Fruit fly (Drosophila melanogaster) whole organism, wandering third instar larva: ENCODE results near the gene Taf6.
A peak's percentile ranks its signal among the peaks of the same experiment; 100 is the strongest.

Source experiments
- Abd-B ChIP-seq: fragments of >200 bp; optimal IDR thresholded peaks from 2 replicates; lab custom pipeline; 2017; ENCODE audit warnings: missing biosample characterization, missing genetic modification characterization
- CG32264 ChIP-seq: fragments of 200-800 bp; sonication (Bioruptor generic); optimal IDR thresholded peaks from 2 replicates; lab custom pipeline; 2016; ENCODE audit warnings: missing biosample characterization, missing genetic modification characterization
- CG9705 ChIP-seq: fragments of 200-800 bp; sonication (Bioruptor generic); optimal IDR thresholded peaks from 2 replicates; lab custom pipeline; 2018; ENCODE audit warnings: missing biosample characterization, mild to moderate bottlenecking, missing genetic modification characterization
- Dfd ChIP-seq: fragments of >200 bp; optimal IDR thresholded peaks from 2 replicates; lab custom pipeline; 2017; ENCODE audit warnings: missing biosample characterization, missing genetic modification characterization
- Dif ChIP-seq: fragments of 200-275, 200-300 bp; sonication (Bioruptor generic); optimal IDR thresholded peaks from 2 replicates; lab custom pipeline; 2018; ENCODE audit warnings: missing biosample characterization, missing genetic modification characterization; ENCODE audit not compliant: partially characterized antibody
- Hr78 ChIP-seq: fragments of >200 bp; optimal IDR thresholded peaks from 2 replicates; lab custom pipeline; 2017; ENCODE audit warnings: missing biosample characterization, missing genetic modification characterization
- Hr83 ChIP-seq: fragments of 200-300 bp; sonication (Bioruptor generic); optimal IDR thresholded peaks from 2 replicates; lab custom pipeline; 2016; ENCODE audit warnings: missing biosample characterization, mild to moderate bottlenecking, missing genetic modification characterization, moderate library complexity; ENCODE audit not compliant: poor library complexity, severe bottlenecking
- Jra ChIP-seq: sonication (Bioruptor generic); optimal IDR thresholded peaks from 2 replicates; lab custom pipeline; 2016; ENCODE audit warnings: missing biosample characterization, missing genetic modification characterization
- Mio ChIP-seq: sonication (Bioruptor generic); optimal IDR thresholded peaks from 2 replicates; lab custom pipeline; 2016; ENCODE audit warnings: missing biosample characterization, missing genetic modification characterization
- Myc ChIP-seq: fragments of >200 bp; optimal IDR thresholded peaks from 2 replicates; lab custom pipeline; 2017
- N ChIP-seq: fragments of >200 bp; optimal IDR thresholded peaks from 2 replicates; lab custom pipeline; 2018; ENCODE audit warnings: missing biosample characterization, missing external identifiers, missing genetic modification characterization
- Rel ChIP-seq, 2 experiments: fragments of 200-800 bp; sonication (Bioruptor generic) in 1 of 2; optimal IDR thresholded peaks; 2 replicates in 1 of 2; 3 replicates in 1 of 2; lab custom pipeline; 2016 to 2019; ENCODE audit warnings: mild to moderate bottlenecking in 2 of 2, missing biosample characterization in 2 of 2, missing genetic modification characterization in 2 of 2, moderate library complexity in 1 of 2
- Sp1 ChIP-seq: fragments of 200-800 bp; sonication (Bioruptor generic); optimal IDR thresholded peaks from 3 replicates; lab custom pipeline; 2019; ENCODE audit warnings: missing biosample characterization, mild to moderate bottlenecking, missing genetic modification characterization, moderate library complexity
- Vsx2 ChIP-seq: fragments of 200-300, 225-300 bp; sonication (Bioruptor generic); optimal IDR thresholded peaks from 2 replicates; lab custom pipeline; 2018; ENCODE audit warnings: missing biosample characterization, missing genetic modification characterization; ENCODE audit not compliant: partially characterized antibody
- br ChIP-seq: fragments of 200-800 bp; sonication (Bioruptor generic); optimal IDR thresholded peaks from 2 replicates; lab custom pipeline; 2016; ENCODE audit warnings: missing biosample characterization, missing genetic modification characterization
- brk ChIP-seq: fragments of 200-800 bp; sonication (Bioruptor generic); optimal IDR thresholded peaks from 2 replicates; lab custom pipeline; 2016; ENCODE audit warnings: missing biosample characterization, mild to moderate bottlenecking, missing genetic modification characterization
- dl ChIP-seq, 2 experiments: fragments of 175-275, 200-275 bp in 1 of 2; fragments of 200-275 bp in 1 of 2; sonication (Bioruptor generic); optimal IDR thresholded peaks; lab custom pipeline; 2018; ENCODE audit warnings: mild to moderate bottlenecking in 2 of 2, missing biosample characterization in 2 of 2, missing genetic modification characterization in 2 of 2, moderate library complexity in 2 of 2; ENCODE audit not compliant: partially characterized antibody in 2 of 2, insufficient read depth in 1 of 2
- dmrt93B ChIP-seq: fragments of 200-800 bp; sonication (Bioruptor generic); optimal IDR thresholded peaks from 2 replicates; lab custom pipeline; 2018; ENCODE audit warnings: missing biosample characterization, mild to moderate bottlenecking, missing genetic modification characterization
- dsf ChIP-seq: sonication (Bioruptor generic); optimal IDR thresholded peaks from 2 replicates; lab custom pipeline; 2016; ENCODE audit warnings: missing biosample characterization, missing genetic modification characterization, borderline replicate concordance
- ey ChIP-seq: fragments of 200-800 bp; sonication (Bioruptor generic); optimal IDR thresholded peaks from 2 replicates; lab custom pipeline; 2016; ENCODE audit warnings: missing biosample characterization, missing genetic modification characterization
- fru ChIP-seq: fragments of 200-800 bp; sonication (Bioruptor generic); optimal IDR thresholded peaks from 3 replicates; lab custom pipeline; 2016; ENCODE audit warnings: missing biosample characterization, mild to moderate bottlenecking, missing genetic modification characterization
- h ChIP-seq: fragments of 200-800 bp; sonication (Bioruptor generic); optimal IDR thresholded peaks from 3 replicates; lab custom pipeline; 2016; ENCODE audit warnings: missing biosample characterization, mild to moderate bottlenecking, missing genetic modification characterization
- lola ChIP-seq: fragments of >200 bp; optimal IDR thresholded peaks from 2 replicates; lab custom pipeline; 2017; ENCODE audit warnings: missing biosample characterization, missing genetic modification characterization
- pan ChIP-seq: fragments of >200 bp; optimal IDR thresholded peaks from 2 replicates; lab custom pipeline; 2017
- psq ChIP-seq: fragments of 200-800 bp; sonication (Bioruptor generic); optimal IDR thresholded peaks from 3 replicates; lab custom pipeline; 2017; ENCODE audit warnings: missing biosample characterization, mild to moderate bottlenecking, missing genetic modification characterization, moderate library complexity
- sage ChIP-seq: fragments of 200-800 bp; sonication (Bioruptor generic); optimal IDR thresholded peaks from 2 replicates; lab custom pipeline; 2016; ENCODE audit warnings: missing biosample characterization, mild to moderate bottlenecking, missing genetic modification characterization
- sv ChIP-seq: fragments of 200-800 bp; sonication (Bioruptor generic); optimal IDR thresholded peaks from 3 replicates; lab custom pipeline; 2016; ENCODE audit warnings: missing biosample characterization, missing genetic modification characterization
- tai ChIP-seq: sonication (Bioruptor generic); optimal IDR thresholded peaks from 2 replicates; lab custom pipeline; 2016; ENCODE audit warnings: missing biosample characterization, missing genetic modification characterization
- usp ChIP-seq: fragments of >200 bp; optimal IDR thresholded peaks from 2 replicates; lab custom pipeline; 2017; ENCODE audit warnings: missing biosample characterization, missing genetic modification characterization
- woc ChIP-seq: sonication (Bioruptor generic); optimal IDR thresholded peaks from 2 replicates; lab custom pipeline; 2016; ENCODE audit warnings: missing biosample characterization, mild to moderate bottlenecking, missing genetic modification characterization

Taf6 gene

dm6 chr3L:19562146-19562700 lies 36.7 kb upstream of the Taf6 start:
- no peak for TF ChIP-seq psq (GFP tag; lab: Kevin White, UChicago)
- peak; percentile 25 to 55 for TF ChIP-seq dl (GFP tag; optimal IDR thresholded peaks at IDR 0.05; lab: Kevin White, UChicago; ENCODE audit: insufficient read depth in 1 of 2, partially characterized antibody in 2 of 2)
- no peak for TF ChIP-seq dmrt93B (GFP tag; lab: Kevin White, UChicago)
- TF ChIP-seq br = peak; percentile 20
- TF ChIP-seq fru (GFP tag; lab: Kevin White, UChicago) = no peak
- no peak for TF ChIP-seq CG9705 (GFP tag; lab: Kevin White, UChicago)
- no peak for TF ChIP-seq Rel (GFP tag; optimal IDR thresholded peaks at IDR 0.05; lab: Kevin White, UChicago)
- TF ChIP-seq Rel (tag; optimal IDR thresholded peaks at IDR 0.05; lab: Kevin White, UChicago) = peak; percentile 2
- TF ChIP-seq Hr83 (GFP tag; lab: Kevin White, UChicago) = peak; percentile 72
- TF ChIP-seq Vsx2 = peak; percentile 46
- TF ChIP-seq Dfd = no peak
- no peak for TF ChIP-seq ey (GFP tag; lab: Kevin White, UChicago)
- TF ChIP-seq Abd-B (GFP tag; lab: Kevin White, UChicago) = no peak
- peak; percentile 10 for TF ChIP-seq h
- TF ChIP-seq brk (GFP tag; lab: Kevin White, UChicago) = no peak
- TF ChIP-seq Dif (GFP tag; lab: Kevin White, UChicago) = peak; percentile 76
- no peak for TF ChIP-seq woc

DNA sequence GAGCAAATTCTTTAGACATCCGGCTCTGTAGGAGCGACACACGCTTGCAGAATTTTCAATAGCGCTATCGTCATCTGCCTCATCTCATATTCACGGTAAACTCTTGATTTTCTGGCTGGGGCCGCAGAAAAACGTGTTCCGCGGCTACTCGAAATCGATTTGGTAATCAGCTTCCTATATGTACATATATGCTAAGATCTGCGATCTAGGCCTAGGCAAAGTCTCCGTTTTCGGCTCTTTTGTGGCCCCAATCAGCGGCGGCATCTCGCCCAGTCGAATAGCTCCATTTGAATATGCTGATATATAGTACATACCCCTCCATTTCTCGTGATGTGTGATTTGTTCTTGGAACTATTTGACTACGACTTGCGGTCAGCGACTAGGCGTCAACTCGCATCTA lies 35.9 kb upstream of the Taf6 start:
- TF ChIP-seq lola (GFP tag; lab: Kevin White, UChicago) = no peak
- TF ChIP-seq psq (GFP tag; lab: Kevin White, UChicago) = no peak
- no peak for TF ChIP-seq Jra

DNA sequence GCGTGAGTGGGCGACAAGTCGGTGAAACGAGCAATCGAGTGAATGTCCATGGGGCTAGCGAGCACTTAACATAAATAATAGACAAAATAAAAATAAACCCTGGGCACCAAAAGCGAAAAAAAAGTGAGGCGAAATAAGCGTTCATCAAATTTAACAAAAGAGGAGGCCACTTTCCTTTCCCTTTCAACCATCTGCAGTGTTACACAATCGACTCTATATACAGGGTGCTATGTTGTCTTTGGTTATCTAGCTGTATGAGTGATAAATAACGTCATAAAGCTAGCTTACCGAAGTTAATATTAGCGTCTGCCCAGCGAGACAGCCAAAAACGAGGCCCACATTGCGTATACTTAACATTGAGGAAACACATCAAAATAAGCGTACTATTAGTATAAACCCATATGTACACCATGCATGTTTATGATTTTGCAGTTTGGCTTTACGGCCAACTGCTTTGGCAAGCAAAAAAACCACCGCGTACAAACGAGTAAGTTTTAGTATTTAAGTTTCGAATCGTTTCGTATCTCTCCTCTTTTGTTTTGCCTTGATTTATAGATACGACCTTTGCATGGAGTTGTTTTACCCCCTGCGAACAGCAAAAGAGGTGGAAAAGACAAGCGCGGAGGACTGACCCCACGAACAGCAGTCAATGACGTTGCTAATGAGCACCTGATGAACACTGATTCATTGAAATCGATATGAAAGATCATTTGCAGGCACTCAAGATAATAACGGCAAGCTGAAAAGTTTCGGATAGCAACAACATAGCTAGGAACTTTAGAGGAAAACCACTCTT lies 33.8 kb upstream of the Taf6 start:
- no peak for TF ChIP-seq sage (GFP tag; lab: Kevin White, UChicago)
- no peak for TF ChIP-seq tai (GFP tag; lab: Kevin White, UChicago)
- TF ChIP-seq N (GFP tag; lab: Kevin White, UChicago) = no peak
- TF ChIP-seq Hr78 = no peak
- TF ChIP-seq lola (GFP tag; lab: Kevin White, UChicago) = no peak
- TF ChIP-seq CG32264 (GFP tag; lab: Kevin White, UChicago) = no peak
- no peak for TF ChIP-seq psq (GFP tag; lab: Kevin White, UChicago)
- TF ChIP-seq Rel (GFP tag; optimal IDR thresholded peaks at IDR 0.05; lab: Kevin White, UChicago) = no peak
- no peak for TF ChIP-seq Rel (tag; optimal IDR thresholded peaks at IDR 0.05; lab: Kevin White, UChicago)
- TF ChIP-seq dsf = no peak
- no peak for TF ChIP-seq usp (GFP tag; lab: Kevin White, UChicago)
- TF ChIP-seq Myc (lab: Kevin White, UChicago) = no peak
- TF ChIP-seq Hr83 (GFP tag; lab: Kevin White, UChicago) = no peak
- no peak for TF ChIP-seq Dif (GFP tag; lab: Kevin White, UChicago)
- no peak for TF ChIP-seq dl (GFP tag; optimal IDR thresholded peaks at IDR 0.05; lab: Kevin White, UChicago; ENCODE audit: insufficient read depth in 1 of 2, partially characterized antibody in 2 of 2)
- no peak for TF ChIP-seq Dfd
- TF ChIP-seq Mio (GFP tag; lab: Kevin White, UChicago) = no peak
- TF ChIP-seq Sp1 (GFP tag; lab: Kevin White, UChicago) = no peak
- TF ChIP-seq Vsx2 = no peak

- TF ChIP-seq CG9705 (GFP tag; lab: Kevin White, UChicago) (no peak), Dif (GFP tag; lab: Kevin White, UChicago) (no peak), sv (GFP tag; lab: Kevin White, UChicago) (no peak), N (GFP tag; lab: Kevin White, UChicago) (no peak), fru (GFP tag; lab: Kevin White, UChicago) (no peak), br (no peak)
Measured at dm6 chr3L:19566127-19566526, 32.8 kb upstream of the Taf6 start.

DNA sequence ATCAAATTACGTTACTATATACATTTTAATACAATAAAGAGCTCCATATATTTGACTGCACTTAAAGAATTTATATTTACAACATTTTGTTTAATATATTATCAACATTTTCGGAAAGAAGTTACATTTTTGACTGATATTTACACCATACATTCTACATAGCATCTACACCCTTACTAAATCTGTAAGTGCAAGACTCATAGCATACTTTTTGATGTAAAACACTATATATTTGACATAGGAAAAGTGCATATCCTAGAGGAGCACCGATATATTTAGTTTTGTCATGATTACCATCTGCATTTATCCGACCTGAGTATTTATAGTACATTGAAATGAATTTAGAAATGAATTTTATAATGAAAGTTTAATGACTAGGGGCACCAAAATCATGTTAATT lies 29.9 kb upstream of the Taf6 start:
- no peak for TF ChIP-seq pan (lab: Kevin White, UChicago)
- TF ChIP-seq Myc (lab: Kevin White, UChicago) = peak; percentile 42
- TF ChIP-seq, all 38 proteins: peak for 1
